ENCODE assay signal across 4 worm cellular contexts in the genomic region with DNA sequence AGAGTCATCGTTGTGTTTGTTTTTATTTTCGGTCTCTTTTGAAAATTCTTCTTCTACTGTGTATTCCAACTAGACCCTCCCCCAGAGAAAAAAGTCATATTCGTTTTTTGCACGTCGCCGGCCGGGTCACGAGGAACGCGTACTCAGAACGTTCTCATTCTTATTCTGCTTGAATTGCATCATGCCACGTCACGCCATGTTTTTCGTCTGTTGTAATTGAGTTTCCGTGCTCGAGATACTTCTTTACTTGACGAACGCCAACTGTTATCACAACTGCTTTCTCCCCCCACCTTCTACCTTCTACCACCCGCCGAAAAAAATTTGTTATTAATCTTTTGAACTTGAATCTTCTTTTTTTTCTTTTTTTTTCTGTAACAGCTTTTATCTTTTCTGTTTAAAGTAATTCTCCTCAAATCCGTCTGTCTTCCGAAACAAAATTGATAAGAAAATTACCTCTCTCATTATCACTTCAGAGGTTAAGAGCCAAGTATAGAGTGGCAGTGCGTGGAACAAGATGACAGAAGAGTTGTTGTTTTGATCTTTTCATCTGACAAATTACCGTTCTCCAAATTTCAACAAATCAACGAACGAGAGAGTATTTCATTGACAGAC.
A peak's percentile ranks its signal among the peaks of the same experiment; 100 is the strongest.
TF ChIP-seq lines count a peak whose summit lies in the region.

No protein-coding gene starts in this region.

TF ChIP-seq in whole organism, L1 larva, 84 proteins besides CTCF, POLR2A, EP300 and RAD21 (continued from another document):
- TF ChIP-seq nhr-84 (tag; optimal IDR thresholded peaks at IDR 0.05; lab: Kevin White, UChicago) (no peak), nhr-11 (tag; optimal IDR thresholded peaks at IDR 0.05; lab: Kevin White, UChicago) (no peak), nhr-76 (tag; optimal IDR thresholded peaks at IDR 0.05; lab: Kevin White, UChicago) (no peak), egl-27 (tag; optimal IDR thresholded peaks at IDR 0.05; lab: Kevin White, UChicago) (no peak), aly-2 (tag; optimal IDR thresholded peaks at IDR 0.05; lab: Kevin White, UChicago) (no peak), dsc-1 (tag; optimal IDR thresholded peaks at IDR 0.05; lab: Kevin White, UChicago) (peak; percentile 15), mab-9 (GFP tag; IDR thresholded peaks at IDR 0.05; lab: Robert Waterston, UW) (peak; percentile 23; the same call in 1 of the 2 replicates), nhr-77 (tag; optimal IDR thresholded peaks at IDR 0.05; lab: Kevin White, UChicago) (no peak), lsy-2 (tag; optimal IDR thresholded peaks at IDR 0.05; lab: Kevin White, UChicago) (peak; percentile 33 to 37), efl-1 (optimal IDR thresholded peaks at IDR 0.05; lab: Kevin White, UChicago) (peak in 1 of 2 experiments; percentile 14), efl-1 (GFP tag; optimal IDR thresholded peaks at IDR 0.05 in 1 of 2; lab: Kevin White, UChicago) (peak in 1 of 2 experiments; percentile 93), unc-98 (GFP tag; IDR thresholded peaks at IDR 0.05; lab: Robert Waterston, UW) (0 out of 2 replicates have a peak, but pooled peaks have one; percentile 31), mep-1 (tag; optimal IDR thresholded peaks at IDR 0.05; lab: Kevin White, UChicago) (peak; percentile 77), sox-4 (tag; optimal IDR thresholded peaks at IDR 0.05; lab: Kevin White, UChicago) (no peak), nhr-28 (tag; optimal IDR thresholded peaks at IDR 0.05; lab: Kevin White, UChicago) (no peak), unc-130 (tag; optimal IDR thresholded peaks at IDR 0.05; lab: Kevin White, UChicago) (peak; percentile 65), zip-4 (GFP tag; optimal IDR thresholded peaks at IDR 0.05; lab: Kevin White, UChicago) (no peak), nhr-90 (tag; optimal IDR thresholded peaks at IDR 0.05; lab: Kevin White, UChicago; ENCODE audit: poor library complexity) (no peak), pax-3 (tag; optimal IDR thresholded peaks at IDR 0.05; lab: Kevin White, UChicago) (no peak), nhr-12 (tag; optimal IDR thresholded peaks at IDR 0.05; lab: Kevin White, UChicago) (no peak), lin-39 (tag; optimal IDR thresholded peaks at IDR 0.05; lab: Kevin White, UChicago) (peak; percentile 21), fkh-4 (tag; optimal IDR thresholded peaks at IDR 0.05; lab: Kevin White, UChicago; ENCODE audit: borderline replicate concordance) (no peak), C34B4.2 (tag; optimal IDR thresholded peaks at IDR 0.05; lab: Kevin White, UChicago) (no peak), F16B12.6 (tag; optimal IDR thresholded peaks at IDR 0.05; lab: Kevin White, UChicago) (no peak), elt-2 (tag; optimal IDR thresholded peaks at IDR 0.05; lab: Kevin White, UChicago) (peak; percentile 63), vab-15 (tag; optimal IDR thresholded peaks at IDR 0.05; lab: Kevin White, UChicago) (no peak)

TF ChIP-seq in whole organism, L2 larva, 48 proteins besides CTCF, POLR2A, EP300 and RAD21 (continued from another document):
- TF ChIP-seq aly-2 (tag; optimal IDR thresholded peaks at IDR 0.05; lab: Kevin White, UChicago) (no peak), sem-4 (tag; optimal IDR thresholded peaks at IDR 0.05; lab: Kevin White, UChicago) (no peak), nhr-21 (tag; optimal IDR thresholded peaks at IDR 0.05; lab: Kevin White, UChicago) (peak; percentile 36), ztf-11 (tag; optimal IDR thresholded peaks at IDR 0.05; lab: Kevin White, UChicago) (no peak), unc-39 (tag; optimal IDR thresholded peaks at IDR 0.05; lab: Kevin White, UChicago) (no peak), sma-3 (GFP tag; optimal IDR thresholded peaks at IDR 0.05; lab: Kevin White, UChicago) (no peak), sma-9 (GFP tag; optimal IDR thresholded peaks at IDR 0.05; lab: Kevin White, UChicago) (peak; percentile 74), sma-9 (tag; optimal IDR thresholded peaks at IDR 0.05; lab: Kevin White, UChicago) (no peak), ztf-4 (tag; optimal IDR thresholded peaks at IDR 0.05; lab: Kevin White, UChicago) (peak; percentile 80), lin-11 (tag; optimal IDR thresholded peaks at IDR 0.05; lab: Kevin White, UChicago) (peak; percentile 74)

TF ChIP-seq in whole organism, L3 larva, 47 proteins besides CTCF, POLR2A, EP300 and RAD21 (continued from another document):
- TF ChIP-seq lin-15B (tag; optimal IDR thresholded peaks at IDR 0.05; lab: Kevin White, UChicago) (no peak), ceh-82 (tag; optimal IDR thresholded peaks at IDR 0.05; lab: Kevin White, UChicago) (peak; percentile 42)

TF ChIP-seq in whole organism, L4 larva, 104 proteins besides CTCF, POLR2A, EP300 and RAD21 (continued from another document):
- TF ChIP-seq fkh-10 (GFP tag; optimal IDR thresholded peaks at IDR 0.05; lab: Kevin White, UChicago) (peak; percentile 6), ctbp-1 (GFP tag; IDR thresholded peaks at IDR 0.05; lab: Robert Waterston, UW) (peak; percentile 73; the same call in 1 of the 2 replicates), ceh-44 (GFP tag; IDR thresholded peaks at IDR 0.05; lab: Robert Waterston, UW) (peak; percentile 10; the same call in 1 of the 2 replicates), pqm-1 (tag; optimal IDR thresholded peaks at IDR 0.05; lab: Kevin White, UChicago) (peak; percentile 33), hmg-1.1 (GFP tag; IDR thresholded peaks at IDR 0.05; lab: Robert Waterston, UW) (no peak), dve-1 (tag; optimal IDR thresholded peaks at IDR 0.05; lab: Kevin White, UChicago; ENCODE audit: insufficient read depth) (peak; percentile 50), unc-130 (GFP tag; optimal IDR thresholded peaks at IDR 0.05; lab: Kevin White, UChicago) (no peak), ceh-32 (tag; optimal IDR thresholded peaks at IDR 0.05; lab: Kevin White, UChicago; ENCODE audit: poor library complexity) (no peak), daf-16 (GFP tag; optimal IDR thresholded peaks at IDR 0.05; lab: Kevin White, UChicago) (peak in 1 of 2 experiments; percentile 89), daf-16 (tag; optimal IDR thresholded peaks at IDR 0.05; lab: Kevin White, UChicago) (peak; percentile 84), dmd-6 (GFP tag; IDR thresholded peaks at IDR 0.05; lab: Robert Waterston, UW) (peak; percentile 51), daf-19 (GFP tag; conservative IDR thresholded peaks at IDR 0.05; lab: Robert Waterston, UW) (0 out of 2 replicates have a peak, but pooled peaks have one; percentile 8), lin-1 (GFP tag; IDR thresholded peaks at IDR 0.05; lab: Robert Waterston, UW) (0 out of 2 replicates have a peak, but pooled peaks have one; percentile 13), hlh-30 (tag; optimal IDR thresholded peaks at IDR 0.05; lab: Kevin White, UChicago; ENCODE audit: insufficient read depth) (peak; percentile 20), rbr-2 (tag; optimal IDR thresholded peaks at IDR 0.05; lab: Kevin White, UChicago) (no peak), mep-1 (tag; optimal IDR thresholded peaks at IDR 0.05; lab: Kevin White, UChicago) (peak; percentile 43), lsy-2 (tag; optimal IDR thresholded peaks at IDR 0.05; lab: Kevin White, UChicago) (peak in 1 of 2 experiments; percentile 79), nhr-41 (GFP tag; IDR thresholded peaks at IDR 0.05; lab: Robert Waterston, UW) (no peak), daf-12 (tag; optimal IDR thresholded peaks at IDR 0.05; lab: Kevin White, UChicago) (no peak), ZK546.5 (tag; optimal IDR thresholded peaks at IDR 0.05; lab: Kevin White, UChicago) (no peak), lin-38 (GFP tag; IDR thresholded peaks at IDR 0.05; lab: Robert Waterston, UW) (no peak), aha-1 (tag; lab: Kevin White, UChicago) (peak; percentile 100), nhr-11 (tag; optimal IDR thresholded peaks at IDR 0.05; lab: Kevin White, UChicago) (peak; percentile 77)
